Worm (Caenorhabditis elegans) whole organism, early embryonic: ENCODE results near the gene ZC190.6.

ENCODE experiments used
- B0310.2 ChIP-seq: sonication (generic microtip); optimal IDR thresholded peaks from 2 replicates; lab custom pipeline; 2016; ENCODE audit warnings: mild to moderate bottlenecking, missing genetic modification characterization, missing compliant biosample characterization
- aly-1 ChIP-seq: sonication (generic microtip); optimal IDR thresholded peaks from 2 replicates; lab custom pipeline; 2016; ENCODE audit warnings: missing genetic modification characterization, missing compliant biosample characterization
- ama-1 ChIP-seq: fragments of 150-350 bp; optimal IDR thresholded peaks from 2 replicates; lab custom pipeline; 2014
- ceh-13 ChIP-seq: fragments of 200-800 bp; sonication (Bioruptor generic); optimal IDR thresholded peaks from 2 replicates; lab custom pipeline; 2018; ENCODE audit warnings: mild to moderate bottlenecking, missing genetic modification characterization, missing compliant biosample characterization
- ceh-36 ChIP-seq: sonication (generic microtip); optimal IDR thresholded peaks from 2 replicates; lab custom pipeline; 2016; ENCODE audit warnings: missing genetic modification characterization, inconsistent platforms, missing compliant biosample characterization
- ets-7 ChIP-seq: sonication (generic microtip); optimal IDR thresholded peaks from 2 replicates; lab custom pipeline; 2016; ENCODE audit warnings: missing genotype, missing genetic modification characterization, missing compliant biosample characterization
- flt-1 ChIP-seq: fragments of 200-800 bp; sonication (Bioruptor generic); IDR thresholded peaks from 2 replicates; pipeline ENCODE4 v1.3.6; 2022; ENCODE audit warnings: missing genetic modification characterization, missing compliant biosample characterization
- hmg-4 ChIP-seq: fragments of 200-800 bp; sonication (Bioruptor generic); optimal IDR thresholded peaks from 2 replicates; lab custom pipeline; 2018; ENCODE audit warnings: mild to moderate bottlenecking, missing genetic modification characterization, missing compliant biosample characterization
- sea-1 ChIP-seq: fragments of 200-800 bp; sonication (Bioruptor generic); conservative IDR thresholded peaks from 2 replicates; pipeline ENCODE4 v1.3.6; 2022; ENCODE audit warnings: missing genetic modification characterization, missing compliant biosample characterization
- tbx-11 ChIP-seq: fragments of 200-800 bp; sonication (Bioruptor generic); IDR thresholded peaks from 2 replicates; pipeline ENCODE4 v1.3.6; 2022; ENCODE audit warnings: missing genetic modification characterization, missing compliant biosample characterization
- tra-4 ChIP-seq: sonication (generic microtip); optimal IDR thresholded peaks from 2 replicates; lab custom pipeline; 2017; ENCODE audit warnings: missing genetic modification characterization, missing compliant biosample characterization

DNA sequence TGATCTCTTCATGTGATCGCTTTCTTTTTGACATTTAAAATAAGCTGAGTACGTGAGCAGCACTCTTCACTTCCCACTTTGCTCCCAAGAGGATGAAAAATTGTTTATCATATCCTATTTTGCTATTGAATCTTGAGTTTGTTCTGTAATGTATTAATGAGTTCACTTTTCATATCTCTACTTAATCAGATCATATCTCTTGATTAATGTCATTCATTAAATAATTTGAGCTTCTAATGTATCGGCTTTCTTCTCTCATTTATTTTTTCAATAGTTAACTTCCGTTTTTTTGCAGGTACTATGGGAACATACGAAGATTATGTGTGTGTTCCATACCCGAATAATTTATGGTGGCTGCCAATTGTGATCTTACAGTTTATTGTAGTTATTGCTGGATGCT, 4.0 kb upstream of the ZC190.6 start, which contains the start of gene ZC190.2:
- TF ChIP-seq ama-1 (no peak), aly-1 (no peak), B0310.2 (no peak), flt-1 (GFP tag; lab: Robert Waterston, UW) (no peak), tbx-11 (GFP tag; lab: Robert Waterston, UW) (no peak), ets-7 (tag; lab: Kevin White, UChicago) (no peak), tra-4 (tag; lab: Kevin White, UChicago) (no peak), ceh-13 (GFP tag; lab: Kevin White, UChicago) (no peak), ceh-36 (tag; lab: Kevin White, UChicago) (no peak), sea-1 (GFP tag; lab: Robert Waterston, UW) (no peak), hmg-4 (no peak)
